Worm (Caenorhabditis elegans) whole organism, L1 larva: ENCODE results near the gene clec-119.

Source experiments
- egl-13 ChIP-seq: sonication (generic microtip); optimal IDR thresholded peaks from 2 replicates; lab custom pipeline; 2016; ENCODE audit warnings: missing genotype, missing genetic modification reagents, missing genetic modification characterization, missing compliant biosample characterization
- grh-1 ChIP-seq: fragments of 200-800 bp; sonication (Bioruptor generic); IDR thresholded peaks from 2 replicates; pipeline ENCODE4 v1.3.6; 2022; ENCODE audit warnings: missing genetic modification reagents, missing genetic modification characterization, missing compliant biosample characterization
- nhr-12 ChIP-seq: sonication (generic microtip); optimal IDR thresholded peaks from 2 replicates; lab custom pipeline; 2017; ENCODE audit warnings: missing biosample characterization, missing genetic modification characterization
- nhr-28 ChIP-seq: fragments of 150-350 bp; optimal IDR thresholded peaks from 2 replicates; lab custom pipeline; 2014; ENCODE audit warnings: missing biosample characterization, missing genetic modification characterization
- sup-37 ChIP-seq: fragments of 200-800 bp; sonication (Bioruptor generic); optimal IDR thresholded peaks from 2 replicates; lab custom pipeline; 2018; ENCODE audit warnings: mild to moderate bottlenecking, missing genetic modification characterization, missing compliant biosample characterization

- TF ChIP-seq nhr-12 (tag; lab: Kevin White, UChicago) (no peak), sup-37 (GFP tag; lab: Kevin White, UChicago) (no peak), egl-13 (tag; lab: Kevin White, UChicago) (no peak), nhr-28 (tag; lab: Kevin White, UChicago) (no peak), grh-1 (GFP tag; lab: Robert Waterston, UW) (no peak)
Measured at ce11 chrII:1232967-1233366, 22.8 kb upstream of the clec-119 start.
